Worm (Caenorhabditis elegans): ENCODE data around the gene ZK546.2.
"Not testable (repeated sequence)": the region's sequence is repeated elsewhere in the genome, so short reads cannot be mapped to it uniquely, and the experiment has no call there.

Gene ZK546.2

ce11 chrII:4903696-4904095 lies 42.1 kb upstream of the ZK546.2 start, which contains the start of gene sgt-1:
Gene sgt-1 (minus strand): TSS chrII:4903796.
- TF ChIP-seq ceh-16, nhr-23, ceh-9 (tag; optimal IDR thresholded peaks at IDR 0.05): not testable (repeated sequence)

- TF ChIP-seq snpc-4 (tag; optimal IDR thresholded peaks at IDR 0.05), result peak; percentile 77
- peak; percentile 68 for TF ChIP-seq elt-2 (tag; optimal IDR thresholded peaks at IDR 0.05)
- peak; percentile 70 for TF ChIP-seq skn-1 (tag; optimal IDR thresholded peaks at IDR 0.05)
- no peak for TF ChIP-seq zag-1 (tag; optimal IDR thresholded peaks at IDR 0.05)
- TF ChIP-seq ceh-16 (tag; optimal IDR thresholded peaks at IDR 0.05), result no peak
- peak; percentile 84 for TF ChIP-seq pha-4 (tag; optimal IDR thresholded peaks at IDR 0.05)
- TF ChIP-seq hmg-11 (tag; optimal IDR thresholded peaks at IDR 0.05), result peak; percentile 83
- TF ChIP-seq nhr-23 (tag; optimal IDR thresholded peaks at IDR 0.05), result peak; percentile 47
- peak; percentile 78 for TF ChIP-seq egl-5 (tag; optimal IDR thresholded peaks at IDR 0.05)
- TF ChIP-seq fos-1 (tag; optimal IDR thresholded peaks at IDR 0.05), result no peak
- no peak for TF ChIP-seq tbx-2 (tag; optimal IDR thresholded peaks at IDR 0.05)
- peak; percentile 56 for TF ChIP-seq jun-1 (tag; optimal IDR thresholded peaks at IDR 0.05)
- no peak for TF ChIP-seq eor-1 (tag; optimal IDR thresholded peaks at IDR 0.05)
- no peak for TF ChIP-seq unc-39 (tag; optimal IDR thresholded peaks at IDR 0.05)
- no peak for TF ChIP-seq sea-2 (GFP tag; optimal IDR thresholded peaks at IDR 0.05)
- TF ChIP-seq nhr-28 (tag; optimal IDR thresholded peaks at IDR 0.05), result no peak
- TF ChIP-seq nhr-237 (tag; optimal IDR thresholded peaks at IDR 0.05), result no peak
- peak; percentile 87 for TF ChIP-seq lin-15B (tag; optimal IDR thresholded peaks at IDR 0.05)
- no peak for TF ChIP-seq nhr-11 (tag; optimal IDR thresholded peaks at IDR 0.05)
- TF ChIP-seq R02D3.7 (tag; optimal IDR thresholded peaks at IDR 0.05), result no peak
- TF ChIP-seq elt-1 (tag; optimal IDR thresholded peaks at IDR 0.05), result no peak
- TF ChIP-seq pqm-1 (tag; optimal IDR thresholded peaks at IDR 0.05), result peak; percentile 50
- TF ChIP-seq mdl-1 (tag; optimal IDR thresholded peaks at IDR 0.05), result no peak
- TF ChIP-seq nhr-76 (tag; optimal IDR thresholded peaks at IDR 0.05), result no peak
- TF ChIP-seq ceh-28 (tag; optimal IDR thresholded peaks at IDR 0.05), result peak; percentile 36
- TF ChIP-seq mml-1 (tag; optimal IDR thresholded peaks at IDR 0.05), result no peak
- peak; percentile 37 for TF ChIP-seq unc-62 (GFP tag; optimal IDR thresholded peaks at IDR 0.05)
- TF ChIP-seq daf-12 (tag; optimal IDR thresholded peaks at IDR 0.05), result no peak
- TF ChIP-seq ceh-9 (tag; optimal IDR thresholded peaks at IDR 0.05), result no peak
- TF ChIP-seq nhr-12 (tag; optimal IDR thresholded peaks at IDR 0.05), result no peak
- TF ChIP-seq lsy-12 (tag; optimal IDR thresholded peaks at IDR 0.05), result no peak
- TF ChIP-seq ZK546.5 (tag; optimal IDR thresholded peaks at IDR 0.05), result no peak
- no peak for TF ChIP-seq nhr-43 (tag; optimal IDR thresholded peaks at IDR 0.05; ENCODE audit: poor library complexity, severe bottlenecking)
- no peak for TF ChIP-seq ztf-4 (tag; optimal IDR thresholded peaks at IDR 0.05)
- peak; percentile 68 for TF ChIP-seq lin-39 (tag; optimal IDR thresholded peaks at IDR 0.05)
- no peak for TF ChIP-seq ama-1 (optimal IDR thresholded peaks at IDR 0.05)
- TF ChIP-seq nhr-67 (tag; optimal IDR thresholded peaks at IDR 0.05), result no peak
- no peak for TF ChIP-seq ztf-11 (tag; optimal IDR thresholded peaks at IDR 0.05)
- peak; percentile 79 for TF ChIP-seq nhr-25 (tag; optimal IDR thresholded peaks at IDR 0.05)
- peak; percentile 46 for TF ChIP-seq fkh-10 (GFP tag; optimal IDR thresholded peaks at IDR 0.05)
- TF ChIP-seq nhr-77 (tag; optimal IDR thresholded peaks at IDR 0.05), result no peak
- peak; percentile 96 for TF ChIP-seq nfya-1 (tag; optimal IDR thresholded peaks at IDR 0.05; ENCODE audit: insufficient read depth)
- no peak for TF ChIP-seq fkh-2 (tag; optimal IDR thresholded peaks at IDR 0.05)
- TF ChIP-seq elt-3 (tag; optimal IDR thresholded peaks at IDR 0.05), result no peak
- no peak for TF ChIP-seq aly-2 (tag; optimal IDR thresholded peaks at IDR 0.05)
- peak; percentile 18 for TF ChIP-seq egl-27 (tag; optimal IDR thresholded peaks at IDR 0.05)
- no peak for TF ChIP-seq ceh-82 (tag; optimal IDR thresholded peaks at IDR 0.05)
These were observed 41.5 kb upstream of the ZK546.2 start for ce11 chrII:4904277-4904676.
